Worm (Caenorhabditis elegans): ENCODE measurements around the gene F17C8.3.

DNA sequence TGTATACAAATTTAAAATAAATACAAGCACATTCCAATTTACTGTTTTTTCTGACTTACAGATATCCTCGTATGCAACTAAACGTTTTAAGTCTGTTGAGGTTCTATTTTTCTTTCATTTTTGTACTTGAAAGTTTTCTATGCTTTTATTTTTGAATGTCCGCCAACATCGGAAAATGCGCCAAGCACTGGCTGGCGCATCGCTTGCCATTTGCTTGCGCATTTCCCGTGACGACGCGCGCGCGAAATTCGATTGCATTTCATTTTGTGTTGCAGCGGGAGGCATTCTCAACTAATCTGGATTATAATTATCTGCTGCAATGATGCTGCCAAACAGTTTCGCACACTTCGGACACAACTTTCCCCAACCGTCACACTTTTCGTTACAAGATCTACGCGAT lies 25.2 kb downstream of the F17C8.3 start, which contains the start of gene fbxl-2:
- TF ChIP-seq nhr-76 (tag; optimal IDR thresholded peaks at IDR 0.05) (no peak), lin-13 (tag; optimal IDR thresholded peaks at IDR 0.05) (peak; percentile 98), sptf-1 (tag; optimal IDR thresholded peaks at IDR 0.05) (peak; percentile 89)

All from whole organism, mixed stage, embryonic.